Worm (Caenorhabditis elegans) whole organism, L1 larva: ENCODE results near the gene ins-32.

ENCODE experiments used
- C16A3.4 ChIP-seq: fragments of 150-350 bp; optimal IDR thresholded peaks from 2 replicates; lab custom pipeline; 2014; ENCODE audit warnings: missing biosample characterization, missing genetic modification characterization
- alr-1 ChIP-seq: fragments of 200-800 bp; sonication (Bioruptor generic); optimal IDR thresholded peaks from 2 replicates; lab custom pipeline; 2018; ENCODE audit warnings: borderline replicate concordance, mild to moderate bottlenecking, missing genetic modification characterization, missing compliant biosample characterization
- blmp-1 ChIP-seq: fragments of 150-350 bp; optimal IDR thresholded peaks from 2 replicates; lab custom pipeline; 2014; ENCODE audit warnings: missing biosample characterization, missing genetic modification characterization
- ceh-8 ChIP-seq: fragments of 200-800 bp; sonication (Bioruptor generic); optimal IDR thresholded peaks from 2 replicates; lab custom pipeline; 2018; ENCODE audit warnings: mild to moderate bottlenecking, missing genetic modification characterization, moderate library complexity, missing compliant biosample characterization
- ceh-90 ChIP-seq: sonication (generic microtip); optimal IDR thresholded peaks from 2 replicates; lab custom pipeline; 2016; ENCODE audit warnings: missing genetic modification characterization, missing compliant biosample characterization
- ces-1 ChIP-seq: fragments of 150-350 bp; optimal IDR thresholded peaks from 2 replicates; lab custom pipeline; 2014; ENCODE audit warnings: missing biosample characterization, missing genetic modification reagents, missing genetic modification characterization
- dpl-1 ChIP-seq, 3 experiments: fragments of 150-350 bp in 2 of 3; sonication (generic microtip) in 1 of 3; optimal IDR thresholded peaks; 2 replicates each; lab custom pipeline; 2014 to 2017; ENCODE audit warnings: missing biosample characterization in 3 of 3, missing genetic modification characterization in 3 of 3, missing genetic modification reagents in 3 of 3
- dsc-1 ChIP-seq: sonication (generic microtip); optimal IDR thresholded peaks from 2 replicates; lab custom pipeline; 2016; ENCODE audit warnings: mild to moderate bottlenecking, missing genetic modification characterization, missing compliant biosample characterization
- efl-1 ChIP-seq, 4 experiments: fragments of 150-350 bp; optimal IDR thresholded peaks in 3 of 4; peaks in 1 of 4; 1 replicate in 1 of 4; 2 replicates in 3 of 4; lab custom pipeline; 2014; ENCODE audit warnings: missing biosample characterization in 2 of 4, missing genetic modification characterization in 2 of 4, missing genetic modification reagents in 2 of 4
- egl-27 ChIP-seq, 2 experiments: fragments of 150-350 bp in 1 of 2; sonication (generic microtip); optimal IDR thresholded peaks; 3 replicates each; lab custom pipeline; 2017 to 2018; ENCODE audit warnings: missing biosample characterization in 2 of 2, missing genetic modification characterization in 2 of 2, missing genetic modification reagents in 2 of 2
- elt-2 ChIP-seq: sonication (generic microtip); optimal IDR thresholded peaks from 2 replicates; lab custom pipeline; 2016; ENCODE audit warnings: missing genetic modification characterization, mild to moderate bottlenecking, inconsistent platforms, missing compliant biosample characterization, missing genetic modification reagents
- elt-3 ChIP-seq, 6 experiments: fragments of 150-350 bp in 1 of 6; sonication (generic microtip); optimal IDR thresholded peaks; 2 replicates each; lab custom pipeline; 2017 to 2018; ENCODE audit warnings: missing biosample characterization in 6 of 6, missing genetic modification characterization in 6 of 6, inconsistent platforms in 1 of 6
- ets-5 ChIP-seq: fragments of 200-800 bp; sonication (Bioruptor generic); IDR thresholded peaks from 2 replicates; pipeline ENCODE4 v1.3.6; 2022; ENCODE audit warnings: missing genetic modification characterization, missing compliant biosample characterization
- fkh-10 ChIP-seq: sonication (generic microtip); optimal IDR thresholded peaks from 2 replicates; lab custom pipeline; 2017; ENCODE audit warnings: missing biosample characterization, missing genetic modification reagents, missing genetic modification characterization
- fos-1 ChIP-seq: fragments of 150-350 bp; optimal IDR thresholded peaks from 2 replicates; lab custom pipeline; 2014; ENCODE audit warnings: missing biosample characterization, missing genetic modification characterization
- grh-1 ChIP-seq: fragments of 200-800 bp; sonication (Bioruptor generic); IDR thresholded peaks from 2 replicates; pipeline ENCODE4 v1.3.6; 2022; ENCODE audit warnings: missing genetic modification reagents, missing genetic modification characterization, missing compliant biosample characterization
- hlh-17 ChIP-seq: fragments of 200-800 bp; sonication (Bioruptor generic); optimal IDR thresholded peaks from 2 replicates; lab custom pipeline; 2018; ENCODE audit warnings: missing genetic modification characterization, mild to moderate bottlenecking, missing compliant biosample characterization, moderate library complexity, borderline replicate concordance
- hpl-2 ChIP-seq: fragments of 150-350 bp; optimal IDR thresholded peaks from 2 replicates; lab custom pipeline; 2014; ENCODE audit warnings: missing biosample characterization, missing genetic modification reagents, missing genetic modification characterization
- irx-1 ChIP-seq: sonication (generic microtip); optimal IDR thresholded peaks from 2 replicates; lab custom pipeline; 2016; ENCODE audit warnings: missing genetic modification characterization, missing compliant biosample characterization
- lin-35 ChIP-seq, 2 experiments: fragments of 150-350 bp; optimal IDR thresholded peaks; 2 replicates each; lab custom pipeline; 2014; ENCODE audit warnings: missing biosample characterization in 2 of 2, missing genetic modification characterization in 2 of 2, missing genetic modification reagents in 2 of 2
- lin-39 ChIP-seq: fragments of 150-350 bp; optimal IDR thresholded peaks from 2 replicates; lab custom pipeline; 2014; ENCODE audit warnings: missing biosample characterization, missing genetic modification reagents, missing genetic modification characterization
- lir-3 ChIP-seq: sonication (generic microtip); optimal IDR thresholded peaks from 2 replicates; lab custom pipeline; 2016; ENCODE audit warnings: mild to moderate bottlenecking, missing genetic modification characterization, moderate library complexity, missing compliant biosample characterization; ENCODE audit not compliant: poor library complexity
- mdl-1 ChIP-seq, 2 experiments: fragments of 150-350 bp; optimal IDR thresholded peaks; 2 replicates each; lab custom pipeline; 2014 to 2017; ENCODE audit warnings: missing biosample characterization in 2 of 2, missing genetic modification characterization in 2 of 2, inconsistent platforms in 1 of 2
- nhr-11 ChIP-seq: fragments of 150-350 bp; optimal IDR thresholded peaks from 2 replicates; lab custom pipeline; 2014; ENCODE audit warnings: missing biosample characterization, missing genetic modification characterization
- nhr-12 ChIP-seq: sonication (generic microtip); optimal IDR thresholded peaks from 2 replicates; lab custom pipeline; 2017; ENCODE audit warnings: missing biosample characterization, missing genetic modification characterization
- nhr-237 ChIP-seq: fragments of 150-350 bp; optimal IDR thresholded peaks from 2 replicates; lab custom pipeline; 2014; ENCODE audit warnings: missing biosample characterization, missing genetic modification characterization
- nhr-28 ChIP-seq: fragments of 150-350 bp; optimal IDR thresholded peaks from 2 replicates; lab custom pipeline; 2014; ENCODE audit warnings: missing biosample characterization, missing genetic modification characterization
- nhr-47 ChIP-seq: sonication (generic microtip); optimal IDR thresholded peaks from 2 replicates; lab custom pipeline; 2016; ENCODE audit warnings: mild to moderate bottlenecking, missing genetic modification characterization, moderate library complexity, missing compliant biosample characterization
- nhr-71 ChIP-seq: sonication (generic microtip); optimal IDR thresholded peaks from 2 replicates; lab custom pipeline; 2016; ENCODE audit warnings: mild to moderate bottlenecking, missing genetic modification characterization, moderate library complexity, missing compliant biosample characterization
- nhr-76 ChIP-seq: sonication (generic microtip); optimal IDR thresholded peaks from 2 replicates; lab custom pipeline; 2017; ENCODE audit warnings: missing biosample characterization, missing genetic modification characterization
- nhr-77 ChIP-seq: fragments of 150-350 bp; optimal IDR thresholded peaks from 2 replicates; lab custom pipeline; 2014; ENCODE audit warnings: missing biosample characterization, missing genetic modification characterization
- nhr-84 ChIP-seq: sonication (generic microtip); optimal IDR thresholded peaks from 2 replicates; lab custom pipeline; 2017; ENCODE audit warnings: missing biosample characterization, missing genetic modification characterization
- nhr-85 ChIP-seq: sonication (generic microtip); peaks from one replicate; lab custom pipeline; 2016; ENCODE audit warnings: missing genetic modification characterization, inconsistent platforms, missing compliant biosample characterization
- pag-3 ChIP-seq: sonication (generic microtip); optimal IDR thresholded peaks from 2 replicates; lab custom pipeline; 2017; ENCODE audit warnings: missing genetic modification characterization, mild to moderate bottlenecking, missing compliant biosample characterization, antibody characterized with exemption, borderline replicate concordance; ENCODE audit not compliant: insufficient read depth
- pax-3 ChIP-seq: fragments of 200-800 bp; sonication (Bioruptor generic); optimal IDR thresholded peaks from 2 replicates; lab custom pipeline; 2018; ENCODE audit warnings: mild to moderate bottlenecking, missing genetic modification characterization, moderate library complexity, missing compliant biosample characterization
- rnt-1 ChIP-seq: sonication (generic microtip); optimal IDR thresholded peaks from 2 replicates; lab custom pipeline; 2016; ENCODE audit warnings: mild to moderate bottlenecking, missing genetic modification characterization, moderate library complexity, missing compliant biosample characterization
- skn-1 ChIP-seq: fragments of 150-350 bp; optimal IDR thresholded peaks from 2 replicates; lab custom pipeline; 2014; ENCODE audit warnings: missing biosample characterization, missing genetic modification characterization
- snpc-4 ChIP-seq: fragments of 150-350 bp; optimal IDR thresholded peaks from 2 replicates; lab custom pipeline; 2014; ENCODE audit warnings: missing biosample characterization, missing genetic modification characterization
- sptf-1 ChIP-seq: fragments of 150-350 bp; optimal IDR thresholded peaks from 2 replicates; lab custom pipeline; 2014; ENCODE audit warnings: missing biosample characterization, missing genetic modification characterization
- sup-37 ChIP-seq: fragments of 200-800 bp; sonication (Bioruptor generic); optimal IDR thresholded peaks from 2 replicates; lab custom pipeline; 2018; ENCODE audit warnings: mild to moderate bottlenecking, missing genetic modification characterization, missing compliant biosample characterization
- tbx-2 ChIP-seq: sonication (generic microtip); optimal IDR thresholded peaks from 2 replicates; lab custom pipeline; 2016; ENCODE audit warnings: missing genetic modification characterization, missing compliant biosample characterization
- unc-62 ChIP-seq: fragments of 150-350 bp; optimal IDR thresholded peaks from 2 replicates; lab custom pipeline; 2014; ENCODE audit warnings: missing biosample characterization, missing genetic modification reagents, missing genetic modification characterization
- unc-86 ChIP-seq: sonication (generic microtip); optimal IDR thresholded peaks from 2 replicates; lab custom pipeline; 2016; ENCODE audit warnings: missing genetic modification characterization, missing compliant biosample characterization
- vab-15 ChIP-seq: sonication (generic microtip); optimal IDR thresholded peaks from 2 replicates; lab custom pipeline; 2017; ENCODE audit warnings: missing genotype, mild to moderate bottlenecking, missing genetic modification characterization, missing compliant biosample characterization
- xbp-1 ChIP-seq: sonication (generic microtip); optimal IDR thresholded peaks from 2 replicates; lab custom pipeline; 2016; ENCODE audit warnings: missing genetic modification characterization, missing compliant biosample characterization
- zag-1 ChIP-seq: fragments of 150-350 bp; optimal IDR thresholded peaks from 2 replicates; lab custom pipeline; 2014; ENCODE audit warnings: missing biosample characterization, missing genetic modification characterization
- zip-4 ChIP-seq: fragments of 200-800 bp; sonication (Bioruptor generic); optimal IDR thresholded peaks from 2 replicates; lab custom pipeline; 2018; ENCODE audit warnings: mild to moderate bottlenecking, missing genetic modification characterization, moderate library complexity, missing compliant biosample characterization
- ztf-11 ChIP-seq, 2 experiments: sonication (generic microtip); optimal IDR thresholded peaks; 2 replicates each; lab custom pipeline; 2016 to 2017; ENCODE audit warnings: missing genetic modification characterization in 2 of 2, missing biosample characterization in 1 of 2, missing compliant biosample characterization in 1 of 2
- ztf-4 ChIP-seq: fragments of 150-350 bp; optimal IDR thresholded peaks from 2 replicates; lab custom pipeline; 2014; ENCODE audit warnings: missing biosample characterization, missing genetic modification characterization

ins-32 gene

ce11 chrII:3811816-3812332 lies 8.8 kb upstream of the ins-32 start, which contains the start of gene lido-15:
Gene lido-15, plus strand, starts transcription at chrII:3812282.
- TF ChIP-seq grh-1 (GFP tag; lab: Robert Waterston, UW) (no peak), efl-1 (optimal IDR thresholded peaks at IDR 0.05; lab: Kevin White, UChicago) (peak in 1 of 2 experiments; percentile 5), efl-1 (GFP tag; optimal IDR thresholded peaks at IDR 0.05 in 1 of 2; lab: Kevin White, UChicago) (no peak)
- TF ChIP-seq, all 84 proteins: peak for 1

- TF ChIP-seq lir-3 (tag; lab: Kevin White, UChicago) (no peak), pax-3 (tag; lab: Kevin White, UChicago) (no peak), tbx-2 (tag; lab: Kevin White, UChicago) (peak; percentile 32), nhr-84 (tag; lab: Kevin White, UChicago) (no peak), sptf-1 (tag; lab: Kevin White, UChicago) (no peak), nhr-47 (peak; percentile 51), lin-35 (GFP tag; optimal IDR thresholded peaks at IDR 0.05; lab: Kevin White, UChicago) (peak; percentile 44 to 46), irx-1 (no peak), alr-1 (no peak), unc-62 (GFP tag; lab: Kevin White, UChicago) (no peak), zip-4 (GFP tag; lab: Kevin White, UChicago) (no peak), ceh-90 (no peak), nhr-237 (tag; lab: Kevin White, UChicago) (no peak), snpc-4 (tag; lab: Kevin White, UChicago) (no peak), sup-37 (no peak), ztf-11 (tag; optimal IDR thresholded peaks at IDR 0.05; lab: Kevin White, UChicago) (no peak), rnt-1 (tag; lab: Kevin White, UChicago) (peak; percentile 30), ces-1 (GFP tag; lab: Kevin White, UChicago) (no peak), unc-86 (tag; lab: Kevin White, UChicago) (no peak), vab-15 (tag; lab: Kevin White, UChicago) (no peak), nhr-76 (tag; lab: Kevin White, UChicago) (no peak), elt-3 (tag; optimal IDR thresholded peaks at IDR 0.05; lab: Kevin White, UChicago) (no peak), ceh-8 (GFP tag; lab: Kevin White, UChicago) (no peak), mdl-1 (tag; optimal IDR thresholded peaks at IDR 0.05; lab: Kevin White, UChicago) (peak in 1 of 2 experiments; percentile 30), pag-3 (no peak), nhr-71 (peak; percentile 62), hlh-17 (GFP tag; lab: Kevin White, UChicago) (no peak), nhr-12 (tag; lab: Kevin White, UChicago) (no peak), dsc-1 (tag; lab: Kevin White, UChicago) (peak; percentile 24), zag-1 (no peak), skn-1 (tag; lab: Kevin White, UChicago) (no peak), hpl-2 (GFP tag; lab: Kevin White, UChicago) (no peak), dpl-1 (GFP tag; optimal IDR thresholded peaks at IDR 0.05; lab: Kevin White, UChicago) (peak in 2 of 3 experiments; percentile 17 to 42), fkh-10 (GFP tag; lab: Kevin White, UChicago) (no peak), nhr-85 (tag; lab: Kevin White, UChicago) (peak; percentile 47), efl-1 (optimal IDR thresholded peaks at IDR 0.05; lab: Kevin White, UChicago) (peak; percentile 40 to 46), efl-1 (GFP tag; optimal IDR thresholded peaks at IDR 0.05 in 1 of 2; lab: Kevin White, UChicago) (peak; percentile 28 to 95), xbp-1 (tag; lab: Kevin White, UChicago) (peak; percentile 23), nhr-11 (tag; lab: Kevin White, UChicago) (peak; percentile 19), egl-27 (tag; optimal IDR thresholded peaks at IDR 0.05; lab: Kevin White, UChicago) (no peak), ztf-4 (tag; lab: Kevin White, UChicago) (no peak), C16A3.4 (tag; lab: Kevin White, UChicago) (no peak), nhr-77 (no peak), blmp-1 (tag; lab: Kevin White, UChicago) (peak; percentile 20), fos-1 (tag; lab: Kevin White, UChicago) (no peak), lin-39 (tag; lab: Kevin White, UChicago) (no peak), nhr-28 (tag; lab: Kevin White, UChicago) (no peak), ets-5 (GFP tag; lab: Robert Waterston, UW) (no peak), elt-2 (peak; percentile 73)
Measured at ce11 chrII:3810550-3810949, 7.4 kb upstream of the ins-32 start.
